Fruit fly (Drosophila melanogaster) whole organism, embryonic: ENCODE results near the gene Trm7-34.

ENCODE experiments used
- Antp ChIP-seq: fragments of 200-800 bp; sonication (Bioruptor generic); optimal IDR thresholded peaks from 3 replicates; lab custom pipeline; 2016; ENCODE audit warnings: missing biosample characterization, missing genetic modification characterization
- CG11504 ChIP-seq: fragments of 200-800 bp; sonication (Bioruptor generic); optimal IDR thresholded peaks from 3 replicates; lab custom pipeline; 2019; ENCODE audit warnings: missing biosample characterization, mild to moderate bottlenecking, missing genetic modification characterization, moderate library complexity
- CG12104 ChIP-seq: fragments of 200-800 bp; sonication (Bioruptor generic); optimal IDR thresholded peaks from 3 replicates; lab custom pipeline; 2016; ENCODE audit warnings: missing biosample characterization, missing genetic modification characterization
- CG12236 ChIP-seq: fragments of 200-800 bp; sonication (Bioruptor generic); optimal IDR thresholded peaks from 2 replicates; lab custom pipeline; 2016; ENCODE audit warnings: missing biosample characterization, missing genetic modification characterization
- CG13775 ChIP-seq: fragments of 200-800 bp; sonication (Bioruptor generic); optimal IDR thresholded peaks from 3 replicates; lab custom pipeline; 2017; ENCODE audit warnings: missing biosample characterization, mild to moderate bottlenecking, missing genetic modification characterization
- CG14860 ChIP-seq: fragments of 200-800 bp; sonication (Bioruptor generic); IDR thresholded peaks from 3 replicates; pipeline ENCODE4 v1.3.6; 2022; ENCODE audit warnings: missing biosample characterization, missing genetic modification characterization; ENCODE audit not compliant: partially characterized antibody
- CG15514 ChIP-seq: fragments of 200-800 bp; sonication (Bioruptor generic); optimal IDR thresholded peaks from 3 replicates; lab custom pipeline; 2017; ENCODE audit warnings: missing biosample characterization, missing genetic modification characterization, mild to moderate bottlenecking, moderate library complexity, missing genetic modification reagents
- CG1602 ChIP-seq: fragments of 200-800 bp; sonication (Bioruptor generic); optimal IDR thresholded peaks from 3 replicates; lab custom pipeline; 2016; ENCODE audit warnings: missing biosample characterization, missing genetic modification characterization
- CG18619 ChIP-seq: fragments of 200-800 bp; sonication (Bioruptor generic); optimal IDR thresholded peaks from 3 replicates; lab custom pipeline; 2017; ENCODE audit warnings: missing biosample characterization, mild to moderate bottlenecking, missing genetic modification characterization
- CG2678 ChIP-seq: fragments of 200-800 bp; sonication (Bioruptor generic); optimal IDR thresholded peaks from 3 replicates; lab custom pipeline; 2019; ENCODE audit warnings: missing biosample characterization, mild to moderate bottlenecking, missing genetic modification characterization, moderate library complexity
- CG30403 ChIP-seq: fragments of 200-800 bp; sonication (Bioruptor generic); optimal IDR thresholded peaks from 3 replicates; lab custom pipeline; 2016; ENCODE audit warnings: missing biosample characterization, missing genetic modification characterization
- CG34376 ChIP-seq: fragments of 200-800 bp; sonication (Bioruptor generic); optimal IDR thresholded peaks from 2 replicates; lab custom pipeline; 2018; ENCODE audit warnings: missing biosample characterization, mild to moderate bottlenecking, missing genetic modification characterization
- CG42726 ChIP-seq: fragments of 200-800 bp; sonication (Bioruptor generic); IDR thresholded peaks from 2 replicates; pipeline ENCODE4 v1.3.6; 2022; ENCODE audit warnings: missing biosample characterization, missing genetic modification characterization; ENCODE audit not compliant: partially characterized antibody
- CG4617 ChIP-seq: fragments of 200-800 bp; sonication (Bioruptor generic); optimal IDR thresholded peaks from 3 replicates; lab custom pipeline; 2016; ENCODE audit warnings: missing biosample characterization, missing genetic modification characterization, borderline replicate concordance
- CG6683 ChIP-seq: fragments of 200-800 bp; sonication (Bioruptor generic); optimal IDR thresholded peaks from 2 replicates; lab custom pipeline; 2017; ENCODE audit warnings: missing biosample characterization, mild to moderate bottlenecking, missing genetic modification characterization, missing genetic modification reagents
- CG8089 ChIP-seq: fragments of 200-800 bp; sonication (Bioruptor generic); optimal IDR thresholded peaks from 3 replicates; lab custom pipeline; 2016; ENCODE audit warnings: missing biosample characterization, missing genetic modification characterization
- CG8388 ChIP-seq: fragments of 200-800 bp; sonication (Bioruptor generic); optimal IDR thresholded peaks from 2 replicates; lab custom pipeline; 2019; ENCODE audit warnings: missing biosample characterization, mild to moderate bottlenecking, missing genetic modification characterization, moderate library complexity
- CG8944 ChIP-seq: fragments of 200-800 bp; sonication (Bioruptor generic); optimal IDR thresholded peaks from 3 replicates; lab custom pipeline; 2016; ENCODE audit warnings: missing biosample characterization, missing genetic modification characterization
- CG9437 ChIP-seq: fragments of 200-800 bp; sonication (Bioruptor generic); optimal IDR thresholded peaks from 2 replicates; lab custom pipeline; 2018; ENCODE audit warnings: missing biosample characterization, mild to moderate bottlenecking, missing genetic modification characterization
- CG9609 ChIP-seq: fragments of 200-800 bp; sonication (Bioruptor generic); optimal IDR thresholded peaks from 3 replicates; lab custom pipeline; 2016; ENCODE audit warnings: missing biosample characterization, missing genetic modification characterization
- CkIIα-i1 ChIP-seq: fragments of 200-800 bp; sonication (Bioruptor generic); IDR thresholded peaks from 2 replicates; pipeline ENCODE4 v1.3.6; 2022; ENCODE audit warnings: missing biosample characterization, missing genetic modification characterization
- CrebB ChIP-seq: fragments of 200-800 bp; sonication (Bioruptor generic); optimal IDR thresholded peaks from 3 replicates; lab custom pipeline; 2018; ENCODE audit warnings: missing biosample characterization, mild to moderate bottlenecking, missing genetic modification characterization
- Dad ChIP-seq: fragments of 200-800 bp; sonication (Bioruptor generic); optimal IDR thresholded peaks from 3 replicates; lab custom pipeline; 2016; ENCODE audit warnings: missing biosample characterization, missing genetic modification characterization
- Ets65A ChIP-seq: fragments of 200-800 bp; sonication (Bioruptor generic); peaks from one replicate; lab custom pipeline; 2016; ENCODE audit warnings: missing biosample characterization, missing genetic modification characterization
- HLH54F ChIP-seq: fragments of 200-800 bp; sonication (Bioruptor generic); optimal IDR thresholded peaks from 3 replicates; lab custom pipeline; 2016; ENCODE audit warnings: missing biosample characterization, missing genetic modification characterization
- HmgD ChIP-seq: fragments of 200-800 bp; sonication (Bioruptor generic); optimal IDR thresholded peaks from 3 replicates; lab custom pipeline; 2016; ENCODE audit warnings: missing biosample characterization, missing genetic modification characterization
- Max ChIP-seq: fragments of 200-800 bp; sonication (Bioruptor generic); optimal IDR thresholded peaks from 2 replicates; lab custom pipeline; 2016; ENCODE audit warnings: missing biosample characterization, mild to moderate bottlenecking, missing genetic modification characterization
- Meics ChIP-seq: fragments of 200-800 bp; sonication (Bioruptor generic); optimal IDR thresholded peaks from 2 replicates; lab custom pipeline; 2017; ENCODE audit warnings: missing biosample characterization, mild to moderate bottlenecking, missing genetic modification characterization
- Sry-δ ChIP-seq: fragments of 200-800 bp; sonication (Bioruptor generic); optimal IDR thresholded peaks from 2 replicates; lab custom pipeline; 2016; ENCODE audit warnings: missing biosample characterization, missing genetic modification characterization
- Trl ChIP-seq, 3 experiments: fragments of >200 bp in 2 of 3; fragments of 200-800 bp in 1 of 3; sonication (Bioruptor generic) in 1 of 3; optimal IDR thresholded peaks; 2 replicates in 1 of 3; 3 replicates in 2 of 3; lab custom pipeline; 2016 to 2017; ENCODE audit warnings: missing biosample characterization in 1 of 3, missing genetic modification characterization in 1 of 3
- Xbp1 ChIP-seq: fragments of 200-800 bp; sonication (Bioruptor generic); optimal IDR thresholded peaks from 3 replicates; lab custom pipeline; 2016; ENCODE audit warnings: missing biosample characterization, mild to moderate bottlenecking, missing genetic modification characterization
- bowl ChIP-seq: fragments of 200-800 bp; sonication (Bioruptor generic); IDR thresholded peaks from 2 replicates; pipeline ENCODE4 v1.3.6; 2022; ENCODE audit warnings: missing biosample characterization, missing genetic modification characterization
- cas ChIP-seq: fragments of 200-800 bp; sonication (Bioruptor generic); IDR thresholded peaks from 2 replicates; pipeline ENCODE4 v1.3.6; 2022; ENCODE audit warnings: missing biosample characterization, missing genetic modification characterization
- crp ChIP-seq, 2 experiments: fragments of 200-800 bp; sonication (Bioruptor generic); optimal IDR thresholded peaks; 2 replicates in 1 of 2; 3 replicates in 1 of 2; lab custom pipeline; 2017; ENCODE audit warnings: missing biosample characterization in 2 of 2, missing genetic modification characterization in 2 of 2, mild to moderate bottlenecking in 1 of 2, moderate library complexity in 1 of 2
- ems ChIP-seq: fragments of 200-800 bp; sonication (Bioruptor generic); optimal IDR thresholded peaks from 3 replicates; lab custom pipeline; 2016; ENCODE audit warnings: missing biosample characterization, missing genetic modification characterization
- ewg ChIP-seq: fragments of 200-800 bp; sonication (Bioruptor generic); optimal IDR thresholded peaks from 3 replicates; lab custom pipeline; 2017; ENCODE audit warnings: mild to moderate bottlenecking, missing biosample characterization, missing genetic modification reagents, missing genetic modification characterization
- fd96Cb ChIP-seq: fragments of 200-800 bp; sonication (Bioruptor generic); optimal IDR thresholded peaks from 2 replicates; lab custom pipeline; 2018; ENCODE audit warnings: missing biosample characterization, mild to moderate bottlenecking, missing genetic modification characterization, moderate library complexity
- fru ChIP-seq: fragments of >200 bp; optimal IDR thresholded peaks from 2 replicates; lab custom pipeline; 2017
- gfzf ChIP-seq: fragments of 200-800 bp; sonication (Bioruptor generic); optimal IDR thresholded peaks from 2 replicates; lab custom pipeline; 2016; ENCODE audit warnings: missing biosample characterization, mild to moderate bottlenecking, missing genetic modification characterization, moderate library complexity
- gsb-n ChIP-seq: fragments of 200-800 bp; sonication (Bioruptor generic); optimal IDR thresholded peaks from 3 replicates; lab custom pipeline; 2018; ENCODE audit warnings: missing biosample characterization, mild to moderate bottlenecking, missing genetic modification characterization
- jigr1 ChIP-seq: fragments of 200-800 bp; sonication (Bioruptor generic); IDR thresholded peaks from 3 replicates; pipeline ENCODE4 v1.3.6; 2022; ENCODE audit warnings: missing biosample characterization, missing genetic modification characterization
- nerfin-1 ChIP-seq: fragments of 200-800 bp; sonication (Bioruptor generic); optimal IDR thresholded peaks from 3 replicates; lab custom pipeline; 2019; ENCODE audit warnings: missing biosample characterization, mild to moderate bottlenecking, missing genetic modification characterization, moderate library complexity
- nmo ChIP-seq: fragments of 200-800 bp; sonication (Bioruptor generic); optimal IDR thresholded peaks from 2 replicates; lab custom pipeline; 2018; ENCODE audit warnings: missing biosample characterization, mild to moderate bottlenecking, missing genetic modification characterization, moderate library complexity
- peb ChIP-seq: fragments of 200-800 bp; sonication (Bioruptor generic); IDR thresholded peaks from 2 replicates; pipeline ENCODE4 v1.3.6; 2022; ENCODE audit warnings: missing biosample characterization, missing genetic modification characterization
- pita ChIP-seq: fragments of 200-800 bp; sonication (Bioruptor generic); optimal IDR thresholded peaks from 2 replicates; lab custom pipeline; 2017; ENCODE audit warnings: missing biosample characterization, mild to moderate bottlenecking, missing genetic modification characterization
- prd ChIP-seq, 3 experiments: fragments of >200 bp in 2 of 3; fragments of 200-800 bp in 1 of 3; sonication (Bioruptor generic) in 1 of 3; optimal IDR thresholded peaks in 2 of 3; IDR thresholded peaks in 1 of 3; 2 replicates in 2 of 3; 3 replicates in 1 of 3; pipeline versions ENCODE4 v1.3.6 to Lab custom; 2017 to 2022; ENCODE audit warnings: missing biosample characterization in 1 of 3, missing genetic modification characterization in 1 of 3
- pzg ChIP-seq: fragments of 200-800 bp; sonication (Bioruptor generic); optimal IDR thresholded peaks from 3 replicates; lab custom pipeline; 2018; ENCODE audit warnings: missing biosample characterization, mild to moderate bottlenecking, missing genetic modification characterization, moderate library complexity
- sd ChIP-seq: fragments of 200-800 bp; sonication (Bioruptor generic); optimal IDR thresholded peaks from 3 replicates; lab custom pipeline; 2018; ENCODE audit warnings: missing biosample characterization, mild to moderate bottlenecking, missing genetic modification characterization, moderate library complexity
- seq ChIP-seq: fragments of 200-800 bp; sonication (Bioruptor generic); IDR thresholded peaks from 2 replicates; pipeline ENCODE4 v1.3.6; 2022; ENCODE audit warnings: missing biosample characterization, missing genetic modification characterization

Trm7-34 gene

DNA sequence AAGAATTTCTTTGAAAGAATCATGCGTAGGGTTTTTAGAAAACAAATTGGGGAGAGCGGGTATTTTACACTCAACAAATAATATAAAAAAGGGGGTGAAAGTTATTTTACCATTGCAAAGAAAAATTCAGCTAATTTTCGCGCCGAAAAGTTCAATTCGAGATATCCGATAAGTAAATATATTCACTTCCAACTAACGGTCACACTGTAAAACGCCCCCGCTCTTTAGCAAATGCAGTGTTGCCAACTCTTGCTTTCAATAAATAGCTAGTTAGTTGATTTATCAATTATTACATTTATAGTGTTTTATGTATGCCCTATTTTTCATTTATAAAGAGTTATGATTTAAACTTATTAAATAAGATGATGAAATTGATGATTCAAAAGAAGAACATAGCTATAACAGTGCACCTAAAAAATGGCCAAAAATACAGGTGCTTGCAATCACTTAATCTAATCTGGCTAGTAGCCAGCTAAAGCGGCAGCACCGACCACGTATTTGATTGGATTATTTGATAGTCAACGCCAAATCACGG, 4.6 kb upstream of the Trm7-34 start, which contains the start of gene meigo (continued):
- TF ChIP-seq CG1602 (GFP tag; lab: Kevin White, UChicago) = peak; percentile 35
- TF ChIP-seq gfzf (GFP tag; lab: Kevin White, UChicago) = peak; percentile 64
- peak; percentile 21 for TF ChIP-seq CG12104 (GFP tag; lab: Kevin White, UChicago)
- peak; percentile 86 for TF ChIP-seq nmo (GFP tag; lab: Kevin White, UChicago)
- peak; percentile 82 for TF ChIP-seq CG15514
- peak; percentile 58 for TF ChIP-seq CG9437
- TF ChIP-seq CG42726 = no peak
- no peak for TF ChIP-seq HmgD (GFP tag; lab: Kevin White, UChicago)
- TF ChIP-seq CrebB (tag; lab: Kevin White, UChicago) = peak; percentile 44
- TF ChIP-seq CkIIα-i1 (GFP tag; lab: Robert Waterston, UW) = no peak
- no peak for TF ChIP-seq pita (GFP tag; lab: Kevin White, UChicago)
- TF ChIP-seq CG11504 (tag; lab: Kevin White, UChicago) = no peak
- peak; percentile 43; the same call in 1 of the 2 replicates for TF ChIP-seq peb (GFP tag; lab: Robert Waterston, UW)
- peak; percentile 94 for TF ChIP-seq Ets65A (GFP tag; lab: Kevin White, UChicago)
- TF ChIP-seq fru (lab: Kevin White, UChicago) = no peak
- TF ChIP-seq CG2678 (tag; lab: Kevin White, UChicago) = no peak
- peak; percentile 43 for TF ChIP-seq ems (GFP tag; lab: Kevin White, UChicago)
- TF ChIP-seq CG8944 (GFP tag; lab: Kevin White, UChicago) = peak; percentile 48
- peak; percentile 59 for TF ChIP-seq Sry-δ
- TF ChIP-seq CG30403 (GFP tag; lab: Kevin White, UChicago) = peak; percentile 73
- TF ChIP-seq nerfin-1 (tag; lab: Kevin White, UChicago) = peak; percentile 74
- peak; percentile 83 for TF ChIP-seq pzg (GFP tag; lab: Kevin White, UChicago)
- TF ChIP-seq Xbp1 = peak; percentile 95
- TF ChIP-seq gsb-n (tag; lab: Kevin White, UChicago) = peak; percentile 44
- TF ChIP-seq sd (tag; lab: Kevin White, UChicago) = peak; percentile 77
- peak; percentile 70 for TF ChIP-seq Max (GFP tag; lab: Kevin White, UChicago)
- 0 out of 3 replicates have a peak, but pooled peaks have one; percentile 23 for TF ChIP-seq jigr1 (GFP tag; lab: Robert Waterston, UW)
- peak; percentile 48 for TF ChIP-seq CG34376 (GFP tag; lab: Kevin White, UChicago)
- TF ChIP-seq cas (GFP tag; lab: Robert Waterston, UW) = 0 out of 2 replicates have a peak, but pooled peaks have one; percentile 44
- TF ChIP-seq CG18619 (GFP tag; lab: Kevin White, UChicago) = peak; percentile 55
- TF ChIP-seq CG8388 (GFP tag; lab: Kevin White, UChicago) = peak; percentile 50
- TF ChIP-seq fd96Cb (tag; lab: Kevin White, UChicago) = peak; percentile 54
- TF ChIP-seq CG4617 = peak; percentile 68
- peak; percentile 9 for TF ChIP-seq CG6683 (GFP tag; lab: Kevin White, UChicago)
- no peak for TF ChIP-seq CG14860
- TF ChIP-seq crp (GFP tag; optimal IDR thresholded peaks at IDR 0.05; lab: Kevin White, UChicago) = peak in 1 of 2 experiments; percentile 51
- no peak for TF ChIP-seq prd (optimal IDR thresholded peaks at IDR 0.05; lab: Kevin White, UChicago)
- peak; percentile 72 for TF ChIP-seq prd (GFP tag; IDR thresholded peaks at IDR 0.05; lab: Robert Waterston, UW)
- TF ChIP-seq Dad (GFP tag; lab: Kevin White, UChicago) = peak; percentile 25
- peak; percentile 73 for TF ChIP-seq HLH54F
- TF ChIP-seq CG12236 (GFP tag; lab: Kevin White, UChicago) = no peak
- TF ChIP-seq bowl (GFP tag; lab: Robert Waterston, UW) = no peak
- peak; percentile 55 for TF ChIP-seq CG13775
- no peak for TF ChIP-seq seq (GFP tag; lab: Robert Waterston, UW)
- peak in 1 of 2 experiments; percentile 5 for TF ChIP-seq Trl (optimal IDR thresholded peaks at IDR 0.05; lab: Kevin White, UChicago)
- TF ChIP-seq Trl (GFP tag; optimal IDR thresholded peaks at IDR 0.05; lab: Kevin White, UChicago) = peak; percentile 41
- TF ChIP-seq ewg = no peak
- peak; percentile 57 for TF ChIP-seq Meics (GFP tag; lab: Kevin White, UChicago)
- no peak for TF ChIP-seq CG9609 (GFP tag; lab: Kevin White, UChicago)
- no peak for TF ChIP-seq CG8089 (GFP tag; lab: Kevin White, UChicago)
- peak; percentile 17 for TF ChIP-seq Antp (GFP tag; lab: Kevin White, UChicago)
